Fruit fly (Drosophila melanogaster) whole organism, embryonic: ENCODE data around the gene mop.
A peak's percentile ranks its signal among the peaks of the same experiment; 100 is the strongest.

Experiments
- Aef1 ChIP-seq: fragments of 200-800 bp; sonication (Bioruptor generic); IDR thresholded peaks from 3 replicates; pipeline ENCODE4 v1.3.6; 2022; ENCODE audit warnings: missing biosample characterization, missing genetic modification characterization
- Atf6 ChIP-seq: fragments of 200-800 bp; sonication (Bioruptor generic); IDR thresholded peaks from 2 replicates; pipeline ENCODE4 v1.3.6; 2022; ENCODE audit warnings: missing biosample characterization, missing genetic modification characterization
- CG1024 ChIP-seq: fragments of 200-800 bp; sonication (Bioruptor generic); IDR thresholded peaks from 2 replicates; pipeline ENCODE4 v1.3.6; 2022; ENCODE audit warnings: missing biosample characterization, missing genetic modification characterization
- CG11085 ChIP-seq: fragments of 200-800 bp; sonication (Bioruptor generic); IDR thresholded peaks from 2 replicates; pipeline ENCODE4 v1.3.6; 2022; ENCODE audit warnings: missing biosample characterization, missing genetic modification characterization
- CG11398 ChIP-seq: fragments of 200-800 bp; sonication (Bioruptor generic); optimal IDR thresholded peaks from 2 replicates; lab custom pipeline; 2016; ENCODE audit warnings: missing biosample characterization, missing genetic modification characterization
- CG11560 ChIP-seq: fragments of 200-800 bp; sonication (Bioruptor generic); IDR thresholded peaks from 3 replicates; pipeline ENCODE4 v1.3.6; 2022; ENCODE audit warnings: missing biosample characterization, missing genetic modification characterization
- CG13123 ChIP-seq: fragments of 200-800 bp; sonication (Bioruptor generic); optimal IDR thresholded peaks from 2 replicates; lab custom pipeline; 2016; ENCODE audit warnings: missing biosample characterization, missing genetic modification characterization
- CG13775 ChIP-seq: fragments of 200-800 bp; sonication (Bioruptor generic); optimal IDR thresholded peaks from 3 replicates; lab custom pipeline; 2017; ENCODE audit warnings: missing biosample characterization, mild to moderate bottlenecking, missing genetic modification characterization
- CG17385 ChIP-seq: fragments of 200-800 bp; sonication (Bioruptor generic); optimal IDR thresholded peaks from 3 replicates; lab custom pipeline; 2018; ENCODE audit warnings: missing biosample characterization, mild to moderate bottlenecking, missing genetic modification characterization
- CG31224 ChIP-seq: fragments of 200-800 bp; sonication (Bioruptor generic); IDR thresholded peaks from 2 replicates; pipeline ENCODE4 v1.3.6; 2022; ENCODE audit warnings: missing biosample characterization, missing genetic modification characterization
- CG4282 ChIP-seq: fragments of 200-800 bp; sonication (Bioruptor generic); optimal IDR thresholded peaks from 2 replicates; lab custom pipeline; 2016; ENCODE audit warnings: missing biosample characterization, missing genetic modification characterization
- CG4730 ChIP-seq: fragments of 200-800 bp; sonication (Bioruptor generic); IDR thresholded peaks from 2 replicates; pipeline ENCODE4 v1.3.6; 2022; ENCODE audit warnings: missing biosample characterization, missing genetic modification characterization
- CG5953 ChIP-seq: fragments of 200-800 bp; sonication (Bioruptor generic); IDR thresholded peaks from 2 replicates; pipeline ENCODE4 v1.3.6; 2022; ENCODE audit warnings: missing biosample characterization, missing genetic modification characterization
- CG8281 ChIP-seq: fragments of 200-800 bp; sonication (Bioruptor generic); optimal IDR thresholded peaks from 2 replicates; lab custom pipeline; 2018; ENCODE audit warnings: missing biosample characterization, mild to moderate bottlenecking, missing genetic modification characterization, moderate library complexity
- CG8290 ChIP-seq, 3 experiments: fragments of 200-800 bp; sonication (Bioruptor generic); optimal IDR thresholded peaks; 2 replicates each; lab custom pipeline; 2016 to 2019; ENCODE audit warnings: missing biosample characterization in 3 of 3, missing genetic modification characterization in 3 of 3, mild to moderate bottlenecking in 2 of 3, moderate library complexity in 1 of 3
- CG9797 ChIP-seq: fragments of 200-800 bp; sonication (Bioruptor generic); optimal IDR thresholded peaks from 3 replicates; lab custom pipeline; 2018; ENCODE audit warnings: missing biosample characterization, mild to moderate bottlenecking, missing genetic modification characterization
- Dfd ChIP-seq, 2 experiments: fragments of >200 bp; optimal IDR thresholded peaks; 2 replicates each; lab custom pipeline; 2017; ENCODE audit warnings: missing biosample characterization in 2 of 2, missing genetic modification characterization in 2 of 2
- Drgx ChIP-seq: fragments of 200-800 bp; sonication (Bioruptor generic); IDR thresholded peaks from 2 replicates; pipeline ENCODE4 v1.3.6; 2022; ENCODE audit warnings: missing biosample characterization, missing genetic modification characterization
- Fer1 ChIP-seq: fragments of 200-800 bp; sonication (Bioruptor generic); optimal IDR thresholded peaks from 2 replicates; lab custom pipeline; 2017; ENCODE audit warnings: missing biosample characterization, mild to moderate bottlenecking, missing genetic modification characterization
- HHEX ChIP-seq: fragments of 200-800 bp; sonication (Bioruptor generic); optimal IDR thresholded peaks from 3 replicates; lab custom pipeline; 2017; ENCODE audit warnings: missing biosample characterization, mild to moderate bottlenecking, missing genetic modification characterization, missing genetic modification reagents
- HLHmδ ChIP-seq: fragments of 200-800 bp; sonication (Bioruptor generic); optimal IDR thresholded peaks from 2 replicates; lab custom pipeline; 2018; ENCODE audit warnings: missing biosample characterization, mild to moderate bottlenecking, missing genetic modification characterization, moderate library complexity
- HmgD ChIP-seq: fragments of 200-800 bp; sonication (Bioruptor generic); optimal IDR thresholded peaks from 3 replicates; lab custom pipeline; 2016; ENCODE audit warnings: missing biosample characterization, missing genetic modification characterization
- Hr3 ChIP-seq: fragments of 200-800 bp; sonication (Bioruptor generic); optimal IDR thresholded peaks from 3 replicates; lab custom pipeline; 2016; ENCODE audit warnings: missing biosample characterization, missing genetic modification characterization
- Hr51 ChIP-seq, 2 experiments: fragments of 200-800 bp; sonication (Bioruptor generic); optimal IDR thresholded peaks; 2 replicates in 1 of 2; 3 replicates in 1 of 2; lab custom pipeline; 2016 to 2018; ENCODE audit warnings: missing biosample characterization in 2 of 2, missing genetic modification characterization in 2 of 2, mild to moderate bottlenecking in 1 of 2, moderate library complexity in 1 of 2
- Lhr ChIP-seq: fragments of 200-800 bp; sonication (Bioruptor generic); optimal IDR thresholded peaks from 3 replicates; lab custom pipeline; 2017; ENCODE audit warnings: mild to moderate bottlenecking, missing biosample characterization, missing genetic modification reagents, missing genetic modification characterization
- NC2α ChIP-seq: fragments of 200-800 bp; sonication (Bioruptor generic); optimal IDR thresholded peaks from 2 replicates; lab custom pipeline; 2016; ENCODE audit warnings: missing biosample characterization, missing genetic modification characterization
- Oli ChIP-seq: fragments of 200-800 bp; sonication (Bioruptor generic); optimal IDR thresholded peaks from 2 replicates; lab custom pipeline; 2018; ENCODE audit warnings: missing biosample characterization, mild to moderate bottlenecking, missing genetic modification characterization, moderate library complexity
- Sox100B ChIP-seq: fragments of 200-800 bp; sonication (Bioruptor generic); optimal IDR thresholded peaks from 3 replicates; lab custom pipeline; 2018; ENCODE audit warnings: missing biosample characterization, mild to moderate bottlenecking, missing genetic modification characterization
- Sry-β ChIP-seq: fragments of 200-800 bp; sonication (Bioruptor generic); optimal IDR thresholded peaks from 2 replicates; lab custom pipeline; 2018; ENCODE audit warnings: missing biosample characterization, mild to moderate bottlenecking, missing genetic modification characterization, moderate library complexity
- Xrp1 ChIP-seq: fragments of 200-800 bp; sonication (Bioruptor generic); IDR thresholded peaks from 2 replicates; pipeline ENCODE4 v1.3.6; 2022; ENCODE audit warnings: missing biosample characterization, missing genetic modification characterization
- abd-A ChIP-seq: fragments of 200-800 bp; sonication (Bioruptor generic); optimal IDR thresholded peaks from 3 replicates; lab custom pipeline; 2019; ENCODE audit warnings: missing biosample characterization, mild to moderate bottlenecking, missing genetic modification characterization, moderate library complexity
- ac ChIP-seq: fragments of 200-800 bp; sonication (Bioruptor generic); optimal IDR thresholded peaks from 3 replicates; lab custom pipeline; 2017; ENCODE audit warnings: missing biosample characterization, mild to moderate bottlenecking, missing genetic modification characterization
- ash1 ChIP-seq: fragments of 200-800 bp; sonication (Bioruptor generic); optimal IDR thresholded peaks from 2 replicates; lab custom pipeline; 2018; ENCODE audit warnings: missing biosample characterization, mild to moderate bottlenecking, missing genetic modification characterization
- ato ChIP-seq: fragments of 200-800 bp; sonication (Bioruptor generic); IDR thresholded peaks from 2 replicates; pipeline ENCODE4 v1.3.6; 2022; ENCODE audit warnings: missing biosample characterization, missing genetic modification characterization; ENCODE audit not compliant: partially characterized antibody
- chn ChIP-seq: fragments of 200-800 bp; sonication (Bioruptor generic); optimal IDR thresholded peaks from 2 replicates; lab custom pipeline; 2016; ENCODE audit warnings: missing biosample characterization, missing genetic modification characterization
- dmrt11E ChIP-seq: fragments of 200-800 bp; sonication (Bioruptor generic); optimal IDR thresholded peaks from 3 replicates; lab custom pipeline; 2018; ENCODE audit warnings: missing biosample characterization, mild to moderate bottlenecking, missing genetic modification characterization, moderate library complexity
- fd64A ChIP-seq: fragments of 200-800 bp; sonication (Bioruptor generic); optimal IDR thresholded peaks from 3 replicates; lab custom pipeline; 2018; ENCODE audit warnings: missing biosample characterization, mild to moderate bottlenecking, missing genetic modification characterization
- grn ChIP-seq: fragments of 200-800 bp; sonication (Bioruptor generic); optimal IDR thresholded peaks from 3 replicates; lab custom pipeline; 2017; ENCODE audit warnings: missing biosample characterization, missing genetic modification characterization
- inv ChIP-seq: fragments of 200-800 bp; sonication (Bioruptor generic); IDR thresholded peaks from 2 replicates; pipeline ENCODE4 v1.3.6; 2022; ENCODE audit warnings: missing biosample characterization, missing genetic modification characterization; ENCODE audit not compliant: partially characterized antibody
- kay ChIP-seq: fragments of 200-800 bp; sonication (Bioruptor generic); optimal IDR thresholded peaks from 2 replicates; lab custom pipeline; 2016; ENCODE audit warnings: missing biosample characterization, missing genetic modification characterization
- org-1 ChIP-seq: fragments of 200-800 bp; sonication (Bioruptor generic); optimal IDR thresholded peaks from 2 replicates; lab custom pipeline; 2017; ENCODE audit warnings: missing biosample characterization, missing genetic modification characterization
- pan ChIP-seq, 4 experiments: fragments of >200 bp in 3 of 4; fragments of 200-800 bp in 1 of 4; sonication (Bioruptor generic) in 1 of 4; optimal IDR thresholded peaks in 3 of 4; IDR thresholded peaks in 1 of 4; 2 replicates each; pipeline versions ENCODE4 v1.3.6 to Lab custom; 2017 to 2022; ENCODE audit warnings: missing biosample characterization in 2 of 4, missing genetic modification characterization in 2 of 4, mixed read lengths in 1 of 4
- pfk ChIP-seq: fragments of 200-800 bp; sonication (Bioruptor generic); optimal IDR thresholded peaks from 2 replicates; lab custom pipeline; 2018; ENCODE audit warnings: missing biosample characterization, mild to moderate bottlenecking, missing genetic modification characterization, moderate library complexity
- run ChIP-seq: fragments of 200-800 bp; sonication (Bioruptor generic); optimal IDR thresholded peaks from 3 replicates; lab custom pipeline; 2018; ENCODE audit warnings: missing biosample characterization, mild to moderate bottlenecking, missing genetic modification characterization
- seq ChIP-seq: fragments of 200-800 bp; sonication (Bioruptor generic); IDR thresholded peaks from 2 replicates; pipeline ENCODE4 v1.3.6; 2022; ENCODE audit warnings: missing biosample characterization, missing genetic modification characterization
- slp2 ChIP-seq: fragments of 200-800 bp; sonication (Bioruptor generic); optimal IDR thresholded peaks from 2 replicates; lab custom pipeline; 2016; ENCODE audit warnings: missing biosample characterization, missing genetic modification characterization
- sqz ChIP-seq: fragments of 200-800 bp; sonication (Bioruptor generic); optimal IDR thresholded peaks from 3 replicates; lab custom pipeline; 2018; ENCODE audit warnings: missing biosample characterization, mild to moderate bottlenecking, missing genetic modification characterization
- stwl ChIP-seq: fragments of 200-800 bp; sonication (Bioruptor generic); optimal IDR thresholded peaks from 3 replicates; lab custom pipeline; 2018; ENCODE audit warnings: missing biosample characterization, mild to moderate bottlenecking, missing genetic modification characterization, moderate library complexity
- tup ChIP-seq: fragments of 200-800 bp; sonication (Bioruptor generic); optimal IDR thresholded peaks from 2 replicates; lab custom pipeline; 2016; ENCODE audit warnings: missing biosample characterization, mild to moderate bottlenecking, missing genetic modification characterization, moderate library complexity
- zen ChIP-seq: fragments of 200-800 bp; sonication (Bioruptor generic); optimal IDR thresholded peaks from 3 replicates; lab custom pipeline; 2018; ENCODE audit warnings: missing biosample characterization, mild to moderate bottlenecking, missing genetic modification characterization, moderate library complexity

Gene mop

DNA sequence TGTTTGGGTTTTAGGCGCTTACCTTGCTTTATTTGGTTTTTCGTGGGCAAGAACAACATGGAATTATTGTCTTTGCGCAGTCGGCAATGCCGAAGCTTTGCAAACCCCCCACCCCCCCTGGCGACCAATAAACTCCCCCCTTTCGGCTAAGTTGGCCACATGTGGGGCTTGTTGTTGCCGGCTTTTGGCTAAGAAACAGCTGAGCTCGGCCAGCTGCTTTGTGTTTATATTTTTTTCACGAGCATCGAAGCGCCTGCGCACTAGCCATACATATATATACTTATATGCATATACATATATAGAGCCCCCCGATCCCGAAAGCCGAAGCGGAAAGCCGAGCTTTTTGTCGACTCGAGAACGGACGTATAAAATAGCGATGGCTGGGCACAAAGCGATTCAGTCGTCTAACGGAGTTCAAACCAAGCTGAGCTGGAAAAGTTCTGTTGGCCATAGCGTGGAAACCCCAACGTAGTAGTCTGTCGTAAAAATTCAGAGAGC is 28.8 kb upstream of the mop start, which contains the start of gene CG17839 (continued):
- TF ChIP-seq Hr3 = no peak
- TF ChIP-seq CG11398 (GFP tag; lab: Kevin White, UChicago) = no peak
- TF ChIP-seq Atf6 (GFP tag; lab: Robert Waterston, UW) = peak; percentile 41
- TF ChIP-seq ato = no peak
- no peak for TF ChIP-seq CG4282 (GFP tag; lab: Kevin White, UChicago)
- TF ChIP-seq HHEX (GFP tag; lab: Kevin White, UChicago) = peak; percentile 29
- no peak for TF ChIP-seq CG13775 (GFP tag; lab: Kevin White, UChicago)
- no peak for TF ChIP-seq seq (GFP tag; lab: Robert Waterston, UW)
- TF ChIP-seq abd-A (tag; lab: Kevin White, UChicago) = peak; percentile 60
- TF ChIP-seq org-1 (GFP tag; lab: Kevin White, UChicago) = no peak
- TF ChIP-seq CG4730 (GFP tag; lab: Robert Waterston, UW) = no peak
- TF ChIP-seq Fer1 (GFP tag; lab: Kevin White, UChicago) = peak; percentile 74
- no peak for TF ChIP-seq dmrt11E (tag; lab: Kevin White, UChicago)
- no peak for TF ChIP-seq stwl
- TF ChIP-seq CG9797 (GFP tag; lab: Kevin White, UChicago) = no peak
- peak; percentile 88 for TF ChIP-seq sqz (GFP tag; lab: Kevin White, UChicago)
- TF ChIP-seq Hr51 (GFP tag; optimal IDR thresholded peaks at IDR 0.05; lab: Kevin White, UChicago) = no peak
- no peak for TF ChIP-seq Drgx (GFP tag; lab: Robert Waterston, UW)
- TF ChIP-seq CG5953 (GFP tag; lab: Robert Waterston, UW) = no peak
- TF ChIP-seq inv = peak; percentile 20; the same call in 1 of the 2 replicates
- no peak for TF ChIP-seq CG8290 (GFP tag; optimal IDR thresholded peaks at IDR 0.05; lab: Kevin White, UChicago)
- peak in 1 of 2 experiments; percentile 57 for TF ChIP-seq CG8290 (tag; optimal IDR thresholded peaks at IDR 0.05; lab: Kevin White, UChicago)
- TF ChIP-seq CG11085 (GFP tag; lab: Robert Waterston, UW) = no peak
- TF ChIP-seq Sox100B = no peak
- TF ChIP-seq slp2 (GFP tag; lab: Kevin White, UChicago) = no peak
- TF ChIP-seq CG1024 (GFP tag; lab: Robert Waterston, UW) = no peak
- TF ChIP-seq ac (GFP tag; lab: Kevin White, UChicago) = no peak
- TF ChIP-seq grn = no peak
- no peak for TF ChIP-seq zen (tag; lab: Kevin White, UChicago)
- no peak for TF ChIP-seq fd64A
- no peak for TF ChIP-seq HmgD (GFP tag; lab: Kevin White, UChicago)
- TF ChIP-seq NC2α (GFP tag; lab: Kevin White, UChicago) = no peak
- no peak for TF ChIP-seq Lhr (GFP tag; lab: Kevin White, UChicago)
- TF ChIP-seq CG13123 (GFP tag; lab: Kevin White, UChicago) = no peak
- TF ChIP-seq Dfd (GFP tag; optimal IDR thresholded peaks at IDR 0.05; lab: Kevin White, UChicago) = no peak
- no peak for TF ChIP-seq Oli (tag; lab: Kevin White, UChicago)
- TF ChIP-seq CG8281 (tag; lab: Kevin White, UChicago) = no peak
- no peak for TF ChIP-seq run (tag; lab: Kevin White, UChicago)
- no peak for TF ChIP-seq HLHmδ (GFP tag; lab: Kevin White, UChicago)
- no peak for TF ChIP-seq tup (GFP tag; lab: Kevin White, UChicago)
- no peak for TF ChIP-seq Sry-β (GFP tag; lab: Kevin White, UChicago)
- no peak for TF ChIP-seq pan (optimal IDR thresholded peaks at IDR 0.05; lab: Kevin White, UChicago)
- TF ChIP-seq pan (GFP tag; optimal IDR thresholded peaks at IDR 0.05 in 1 of 2, IDR thresholded peaks at IDR 0.05 in 1 of 2) = no peak
- no peak for TF ChIP-seq Aef1 (GFP tag; lab: Robert Waterston, UW)
- TF ChIP-seq ash1 (GFP tag; lab: Kevin White, UChicago) = no peak
- no peak for TF ChIP-seq Xrp1 (GFP tag; lab: Robert Waterston, UW)
- TF ChIP-seq CG11560 (tag; lab: Robert Waterston, UW) = no peak
- no peak for TF ChIP-seq CG31224 (GFP tag; lab: Robert Waterston, UW)
- no peak for TF ChIP-seq kay (GFP tag; lab: Kevin White, UChicago)
- no peak for TF ChIP-seq CG17385 (GFP tag; lab: Kevin White, UChicago)
- TF ChIP-seq pfk (GFP tag; lab: Kevin White, UChicago) = no peak
- no peak for TF ChIP-seq chn (GFP tag; lab: Kevin White, UChicago)
